Worm (Caenorhabditis elegans): ENCODE results near the gene T04C9.3.

T04C9.3 gene

ce11 chrIII:5988991-5989726 is 3.7 kb downstream of the T04C9.3 start (continued):
- TF ChIP-seq ceh-79 (tag; optimal IDR thresholded peaks at IDR 0.05): no peak
- TF ChIP-seq dox-1 (GFP tag; IDR thresholded peaks at IDR 0.05): peak; percentile 36; the same call in 1 of the 2 replicates
- TF ChIP-seq sptf-2 (GFP tag; optimal IDR thresholded peaks at IDR 0.05): no peak
- no peak for TF ChIP-seq nhr-179 (tag; optimal IDR thresholded peaks at IDR 0.05)
- TF ChIP-seq Y67H2A.10 (GFP tag; conservative IDR thresholded peaks at IDR 0.05): no peak
- peak; percentile 58; the same call in 1 of the 2 replicates for TF ChIP-seq zfh-2 (GFP tag; conservative IDR thresholded peaks at IDR 0.05)
- no peak for TF ChIP-seq bed-1 (GFP tag; IDR thresholded peaks at IDR 0.05)
- TF ChIP-seq sdz-38 (tag; optimal IDR thresholded peaks at IDR 0.05): no peak
- TF ChIP-seq hmg-1.2 (GFP tag; IDR thresholded peaks at IDR 0.05): 0 out of 2 replicates have a peak, but pooled peaks have one; percentile 6

ce11 chrIII:5990090-5990489 is 4.7 kb downstream of the T04C9.3 start:
- TF ChIP-seq F52B5.7 (tag; optimal IDR thresholded peaks at IDR 0.05): no peak
- no peak for TF ChIP-seq F23B12.7 (tag; optimal IDR thresholded peaks at IDR 0.05; ENCODE audit: insufficient read depth)
- no peak for TF ChIP-seq him-1 (tag; optimal IDR thresholded peaks at IDR 0.05)
- no peak for TF ChIP-seq lsl-1 (GFP tag; optimal IDR thresholded peaks at IDR 0.05)
- no peak for TF ChIP-seq ztf-3 (GFP tag; optimal IDR thresholded peaks at IDR 0.05)
- no peak for TF ChIP-seq lin-40 (tag; optimal IDR thresholded peaks at IDR 0.05)
- no peak for TF ChIP-seq rpc-1 (optimal IDR thresholded peaks at IDR 0.05)
- TF ChIP-seq rpc-1 (tag; optimal IDR thresholded peaks at IDR 0.05): no peak
- no peak for TF ChIP-seq ccch-3 (GFP tag; optimal IDR thresholded peaks at IDR 0.05)
- no peak for TF ChIP-seq aptf-3 (GFP tag; IDR thresholded peaks at IDR 0.05)
- TF ChIP-seq unc-62 (GFP tag; optimal IDR thresholded peaks at IDR 0.05): no peak
- TF ChIP-seq egl-18 (GFP tag; IDR thresholded peaks at IDR 0.05): no peak
- no peak for TF ChIP-seq nhr-120 (GFP tag; IDR thresholded peaks at IDR 0.05)
- TF ChIP-seq athp-1 (tag; optimal IDR thresholded peaks at IDR 0.05): no peak
- TF ChIP-seq ceh-58 (GFP tag; IDR thresholded peaks at IDR 0.05): no peak
- no peak for TF ChIP-seq F39B2.1 (GFP tag; IDR thresholded peaks at IDR 0.05)
- TF ChIP-seq B0261.1 (tag; optimal IDR thresholded peaks at IDR 0.05): no peak
- no peak for TF ChIP-seq F22D6.2 (tag; optimal IDR thresholded peaks at IDR 0.05)
- no peak for TF ChIP-seq aptf-2 (GFP tag; conservative IDR thresholded peaks at IDR 0.05)
- no peak for TF ChIP-seq nfya-1 (tag; optimal IDR thresholded peaks at IDR 0.05; ENCODE audit: borderline replicate concordance, insufficient read depth)

ce11 chrIII:5991142-5991930 is 5.9 kb downstream of the T04C9.3 start, which contains the start of gene T04C9.2:
TSS of gene T04C9.2 (plus strand) at chrIII:5991880.
- TF ChIP-seq cebp-1 (GFP tag; IDR thresholded peaks at IDR 0.05) (no peak), cebp-1 (tag; optimal IDR thresholded peaks at IDR 0.05) (peak; percentile 44), nhr-80 (tag; optimal IDR thresholded peaks at IDR 0.05) (peak; percentile 45), xnd-1 (tag; optimal IDR thresholded peaks at IDR 0.05) (no peak), let-607 (tag; optimal IDR thresholded peaks at IDR 0.05) (peak in 1 of 2 experiments; percentile 29)

Data from whole organism, young adult.